Worm (Caenorhabditis elegans) whole organism, L1 larva: ENCODE measurements around the gene C10A4.1.

Experiments
- ama-1 ChIP-seq: fragments of 150-350 bp; optimal IDR thresholded peaks from 2 replicates; lab custom pipeline; 2014
- elt-3 ChIP-seq, 6 experiments: fragments of 150-350 bp in 1 of 6; sonication (generic microtip); optimal IDR thresholded peaks; 2 replicates each; lab custom pipeline; 2017 to 2018; ENCODE audit warnings: missing biosample characterization in 6 of 6, missing genetic modification characterization in 6 of 6, inconsistent platforms in 1 of 6
- fkh-10 ChIP-seq: sonication (generic microtip); optimal IDR thresholded peaks from 2 replicates; lab custom pipeline; 2017; ENCODE audit warnings: missing biosample characterization, missing genetic modification reagents, missing genetic modification characterization
- nhr-12 ChIP-seq: sonication (generic microtip); optimal IDR thresholded peaks from 2 replicates; lab custom pipeline; 2017; ENCODE audit warnings: missing biosample characterization, missing genetic modification characterization
- nhr-237 ChIP-seq: fragments of 150-350 bp; optimal IDR thresholded peaks from 2 replicates; lab custom pipeline; 2014; ENCODE audit warnings: missing biosample characterization, missing genetic modification characterization
- nhr-28 ChIP-seq: fragments of 150-350 bp; optimal IDR thresholded peaks from 2 replicates; lab custom pipeline; 2014; ENCODE audit warnings: missing biosample characterization, missing genetic modification characterization
- nhr-76 ChIP-seq: sonication (generic microtip); optimal IDR thresholded peaks from 2 replicates; lab custom pipeline; 2017; ENCODE audit warnings: missing biosample characterization, missing genetic modification characterization
- snpc-4 ChIP-seq: fragments of 150-350 bp; optimal IDR thresholded peaks from 2 replicates; lab custom pipeline; 2014; ENCODE audit warnings: missing biosample characterization, missing genetic modification characterization
- sptf-1 ChIP-seq: fragments of 150-350 bp; optimal IDR thresholded peaks from 2 replicates; lab custom pipeline; 2014; ENCODE audit warnings: missing biosample characterization, missing genetic modification characterization
- tbx-2 ChIP-seq: sonication (generic microtip); optimal IDR thresholded peaks from 2 replicates; lab custom pipeline; 2016; ENCODE audit warnings: missing genetic modification characterization, missing compliant biosample characterization
- unc-98 ChIP-seq: fragments of 200-800 bp; sonication (Bioruptor generic); IDR thresholded peaks from 2 replicates; pipeline ENCODE4 v1.3.6; 2022; ENCODE audit warnings: missing genetic modification characterization, missing compliant biosample characterization
- zag-1 ChIP-seq: fragments of 150-350 bp; optimal IDR thresholded peaks from 2 replicates; lab custom pipeline; 2014; ENCODE audit warnings: missing biosample characterization, missing genetic modification characterization
- ztf-4 ChIP-seq: fragments of 150-350 bp; optimal IDR thresholded peaks from 2 replicates; lab custom pipeline; 2014; ENCODE audit warnings: missing biosample characterization, missing genetic modification characterization

DNA sequence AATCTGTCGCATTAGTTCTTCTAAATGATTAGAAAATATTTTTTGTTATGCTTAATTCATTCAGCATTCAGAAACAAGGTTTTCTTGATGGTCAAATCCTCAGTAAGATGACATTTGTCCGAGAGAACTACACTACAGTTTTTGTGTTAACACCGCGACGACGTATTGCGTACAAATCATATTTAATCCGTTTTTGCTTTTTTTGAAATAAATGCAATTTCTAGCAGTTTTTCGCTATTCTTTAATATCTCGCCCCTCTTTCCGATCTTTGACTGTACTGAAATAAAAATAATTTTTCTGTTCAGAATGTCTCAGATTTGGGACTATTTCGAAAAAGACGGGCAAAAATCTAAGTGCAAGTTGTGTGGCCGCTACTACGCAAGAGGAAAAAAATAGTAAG lies at the start of gene C10A4.1:
- no peak for TF ChIP-seq sptf-1 (tag; lab: Kevin White, UChicago)
- TF ChIP-seq fkh-10: no peak
- no peak for TF ChIP-seq nhr-237 (tag; lab: Kevin White, UChicago)
- TF ChIP-seq ztf-4 (tag; lab: Kevin White, UChicago): no peak
- no peak for TF ChIP-seq unc-98 (GFP tag; lab: Robert Waterston, UW)
- no peak for TF ChIP-seq nhr-12 (tag; lab: Kevin White, UChicago)
- no peak for TF ChIP-seq nhr-76 (tag; lab: Kevin White, UChicago)
- no peak for TF ChIP-seq snpc-4 (tag; lab: Kevin White, UChicago)
- no peak for TF ChIP-seq nhr-28 (tag; lab: Kevin White, UChicago)
- no peak for TF ChIP-seq ama-1 (lab: Kevin White, UChicago)
- TF ChIP-seq elt-3 (tag; optimal IDR thresholded peaks at IDR 0.05; lab: Kevin White, UChicago): no peak
- no peak for TF ChIP-seq tbx-2 (tag; lab: Kevin White, UChicago)
- TF ChIP-seq zag-1 (tag; lab: Kevin White, UChicago): no peak
